Worm (Caenorhabditis elegans): ENCODE results near the gene twk-28.

- TF ChIP-seq gei-8 (GFP tag; optimal IDR thresholded peaks at IDR 0.05) (no peak), snpc-4 (tag; optimal IDR thresholded peaks at IDR 0.05) (no peak), R02D3.7 (tag; optimal IDR thresholded peaks at IDR 0.05) (no peak), lsy-2 (tag; optimal IDR thresholded peaks at IDR 0.05) (no peak), pha-4 (GFP tag; IDR thresholded peaks at IDR 0.05) (no peak), pha-4 (tag; optimal IDR thresholded peaks at IDR 0.05) (no peak), rbr-2 (tag; optimal IDR thresholded peaks at IDR 0.05) (no peak), aha-1 (tag) (no peak)
Observed at ce11 chrX:4314939-4315338, 35.8 kb upstream of the twk-28 start.
